Worm (Caenorhabditis elegans): ENCODE measurements around the gene H06H21.37.

DNA sequence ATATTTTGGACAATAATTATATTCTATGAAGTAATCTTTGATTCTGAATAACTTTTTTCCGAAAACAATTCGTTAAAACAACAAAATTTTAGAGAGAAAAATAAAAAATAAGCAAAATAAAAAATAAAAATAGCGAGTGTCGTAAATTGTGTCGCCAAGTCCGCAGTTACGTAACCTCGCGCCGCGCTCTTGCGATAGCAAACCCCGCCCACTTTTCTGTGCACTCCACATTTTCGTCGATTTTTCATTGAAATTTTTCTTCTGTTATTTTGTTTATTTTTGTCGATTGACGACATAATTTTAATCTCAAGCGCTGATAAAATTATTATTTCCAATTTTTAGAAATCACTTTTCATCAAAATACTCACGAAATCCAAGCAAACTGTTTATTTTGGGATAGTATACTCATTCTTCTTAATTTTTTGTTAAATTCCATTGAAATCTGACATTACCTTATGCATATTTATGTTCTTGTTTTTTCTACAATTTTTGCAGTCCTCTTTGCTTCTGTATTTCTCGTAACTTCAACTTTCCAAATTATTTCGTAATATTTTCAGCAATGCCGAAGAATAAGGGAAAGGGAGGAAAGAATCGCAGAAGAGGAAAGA lies 707 bp upstream of the H06H21.37 start, which contains the start of gene eif-1.A:
- TF ChIP-seq med-1 (GFP tag; optimal IDR thresholded peaks at IDR 0.05; ENCODE audit: insufficient read depth) = peak; percentile 21
- TF ChIP-seq ref-1 (GFP tag; conservative IDR thresholded peaks at IDR 0.05) = no peak
- TF ChIP-seq T22C8.4 (GFP tag; IDR thresholded peaks at IDR 0.05) = no peak
- no peak for TF ChIP-seq ztf-29 (GFP tag; IDR thresholded peaks at IDR 0.05)
- TF ChIP-seq flt-1 (GFP tag; IDR thresholded peaks at IDR 0.05) = 0 out of 2 replicates have a peak, but pooled peaks have one; percentile 16
- TF ChIP-seq cog-1 (tag; optimal IDR thresholded peaks at IDR 0.05) = no peak
- TF ChIP-seq ztf-23 (GFP tag; IDR thresholded peaks at IDR 0.05) = 0 out of 2 replicates have a peak, but pooled peaks have one; percentile 51
